Fruit fly (Drosophila melanogaster) whole organism, embryonic: Measurements from ENCODE around the gene CG34327.

Source experiments
- CG1024 ChIP-seq: fragments of 200-800 bp; sonication (Bioruptor generic); IDR thresholded peaks from 2 replicates; pipeline ENCODE4 v1.3.6; 2022; ENCODE audit warnings: missing biosample characterization, missing genetic modification characterization
- CG11085 ChIP-seq: fragments of 200-800 bp; sonication (Bioruptor generic); IDR thresholded peaks from 2 replicates; pipeline ENCODE4 v1.3.6; 2022; ENCODE audit warnings: missing biosample characterization, missing genetic modification characterization
- CG12219 ChIP-seq: fragments of 200-800 bp; sonication (Bioruptor generic); optimal IDR thresholded peaks from 3 replicates; lab custom pipeline; 2018; ENCODE audit warnings: missing biosample characterization, mild to moderate bottlenecking, missing genetic modification characterization
- CG13775 ChIP-seq: fragments of 200-800 bp; sonication (Bioruptor generic); optimal IDR thresholded peaks from 3 replicates; lab custom pipeline; 2017; ENCODE audit warnings: missing biosample characterization, mild to moderate bottlenecking, missing genetic modification characterization
- CG14860 ChIP-seq: fragments of 200-800 bp; sonication (Bioruptor generic); IDR thresholded peaks from 3 replicates; pipeline ENCODE4 v1.3.6; 2022; ENCODE audit warnings: missing biosample characterization, missing genetic modification characterization; ENCODE audit not compliant: partially characterized antibody
- CG14965 ChIP-seq: fragments of 200-800 bp; sonication (Bioruptor generic); optimal IDR thresholded peaks from 2 replicates; lab custom pipeline; 2016; ENCODE audit warnings: missing biosample characterization, missing genetic modification characterization, borderline replicate concordance
- CG1602 ChIP-seq: fragments of 200-800 bp; sonication (Bioruptor generic); optimal IDR thresholded peaks from 3 replicates; lab custom pipeline; 2016; ENCODE audit warnings: missing biosample characterization, missing genetic modification characterization
- CG2116 ChIP-seq: fragments of 200-800 bp; sonication (Bioruptor generic); optimal IDR thresholded peaks from 3 replicates; lab custom pipeline; 2018; ENCODE audit warnings: missing biosample characterization, mild to moderate bottlenecking, missing genetic modification characterization
- CG2120 ChIP-seq: fragments of 200-800 bp; sonication (Bioruptor generic); optimal IDR thresholded peaks from 3 replicates; lab custom pipeline; 2016; ENCODE audit warnings: missing biosample characterization, missing genetic modification characterization
- CG2712 ChIP-seq: fragments of 200-800 bp; optimal IDR thresholded peaks from 3 replicates; lab custom pipeline; 2019; ENCODE audit warnings: missing biosample characterization, mild to moderate bottlenecking, missing genetic modification characterization, moderate library complexity
- CG3065 ChIP-seq: fragments of 200-800 bp; sonication (Bioruptor generic); optimal IDR thresholded peaks from 2 replicates; lab custom pipeline; 2016; ENCODE audit warnings: missing biosample characterization, missing genetic modification characterization
- CG31388 ChIP-seq: fragments of 200-800 bp; sonication (Bioruptor generic); optimal IDR thresholded peaks from 2 replicates; lab custom pipeline; 2016; ENCODE audit warnings: missing biosample characterization, missing genetic modification characterization
- CG3995 ChIP-seq: fragments of 200-800 bp; sonication (Bioruptor generic); optimal IDR thresholded peaks from 3 replicates; lab custom pipeline; 2016; ENCODE audit warnings: missing biosample characterization, missing genetic modification characterization
- CG4617 ChIP-seq: fragments of 200-800 bp; sonication (Bioruptor generic); optimal IDR thresholded peaks from 3 replicates; lab custom pipeline; 2016; ENCODE audit warnings: missing biosample characterization, missing genetic modification characterization, borderline replicate concordance
- CG5953 ChIP-seq: fragments of 200-800 bp; sonication (Bioruptor generic); IDR thresholded peaks from 2 replicates; pipeline ENCODE4 v1.3.6; 2022; ENCODE audit warnings: missing biosample characterization, missing genetic modification characterization
- CG7357 ChIP-seq: fragments of 200-800 bp; sonication (Bioruptor generic); IDR thresholded peaks from 3 replicates; pipeline ENCODE4 v1.3.6; 2022; ENCODE audit warnings: missing biosample characterization, missing genetic modification characterization
- CG7556 ChIP-seq: fragments of 200-800 bp; sonication (Bioruptor generic); optimal IDR thresholded peaks from 2 replicates; lab custom pipeline; 2017; ENCODE audit warnings: missing biosample characterization, mild to moderate bottlenecking, missing genetic modification characterization
- CG9215 ChIP-seq: fragments of 200-800 bp; sonication (Bioruptor generic); IDR thresholded peaks from 2 replicates; pipeline ENCODE4 v1.3.6; 2022; ENCODE audit warnings: missing biosample characterization, missing genetic modification characterization
- CG9609 ChIP-seq: fragments of 200-800 bp; sonication (Bioruptor generic); optimal IDR thresholded peaks from 3 replicates; lab custom pipeline; 2016; ENCODE audit warnings: missing biosample characterization, missing genetic modification characterization
- CkIIα-i1 ChIP-seq: fragments of 200-800 bp; sonication (Bioruptor generic); IDR thresholded peaks from 2 replicates; pipeline ENCODE4 v1.3.6; 2022; ENCODE audit warnings: missing biosample characterization, missing genetic modification characterization
- D19B ChIP-seq: fragments of 200-800 bp; sonication (Bioruptor generic); optimal IDR thresholded peaks from 2 replicates; lab custom pipeline; 2017; ENCODE audit warnings: missing biosample characterization, mild to moderate bottlenecking, missing genetic modification characterization
- Ets65A ChIP-seq: fragments of 200-800 bp; sonication (Bioruptor generic); peaks from one replicate; lab custom pipeline; 2016; ENCODE audit warnings: missing biosample characterization, missing genetic modification characterization
- HHEX ChIP-seq: fragments of 200-800 bp; sonication (Bioruptor generic); optimal IDR thresholded peaks from 3 replicates; lab custom pipeline; 2017; ENCODE audit warnings: missing biosample characterization, mild to moderate bottlenecking, missing genetic modification characterization, missing genetic modification reagents
- HLH4C ChIP-seq: fragments of 200-800 bp; sonication (Bioruptor generic); IDR thresholded peaks from 3 replicates; pipeline ENCODE4 v1.3.6; 2022; ENCODE audit warnings: missing biosample characterization, missing genetic modification characterization; ENCODE audit not compliant: partially characterized antibody
- HLH54F ChIP-seq: fragments of 200-800 bp; sonication (Bioruptor generic); optimal IDR thresholded peaks from 3 replicates; lab custom pipeline; 2016; ENCODE audit warnings: missing biosample characterization, missing genetic modification characterization
- HmgD ChIP-seq: fragments of 200-800 bp; sonication (Bioruptor generic); optimal IDR thresholded peaks from 3 replicates; lab custom pipeline; 2016; ENCODE audit warnings: missing biosample characterization, missing genetic modification characterization
- HmgZ ChIP-seq: fragments of 200-800 bp; sonication (Bioruptor generic); optimal IDR thresholded peaks from 2 replicates; lab custom pipeline; 2018; ENCODE audit warnings: missing biosample characterization, mild to moderate bottlenecking, missing genetic modification characterization
- Hr39 ChIP-seq: fragments of >200 bp; optimal IDR thresholded peaks from 2 replicates; lab custom pipeline; 2017
- Lpt ChIP-seq: fragments of >200 bp; optimal IDR thresholded peaks from 2 replicates; lab custom pipeline; 2018; ENCODE audit warnings: missing biosample characterization, missing genetic modification characterization
- NfI ChIP-seq: fragments of 200-800 bp; sonication (Bioruptor generic); optimal IDR thresholded peaks from 3 replicates; lab custom pipeline; 2018; ENCODE audit warnings: missing biosample characterization, mild to moderate bottlenecking, missing genetic modification characterization, moderate library complexity
- Ptx1 ChIP-seq: fragments of 200-800 bp; sonication (Bioruptor generic); IDR thresholded peaks from 2 replicates; pipeline ENCODE4 v1.3.6; 2022; ENCODE audit warnings: missing biosample characterization, missing genetic modification characterization
- Scr ChIP-seq: fragments of 200-800 bp; sonication (Bioruptor generic); IDR thresholded peaks from 2 replicates; pipeline ENCODE4 v1.3.6; 2022; ENCODE audit warnings: missing biosample characterization, missing genetic modification characterization; ENCODE audit not compliant: partially characterized antibody
- Sin3A ChIP-seq: fragments of >200 bp; optimal IDR thresholded peaks from 2 replicates; lab custom pipeline; 2018
- Six4 ChIP-seq: fragments of 200-800 bp; sonication (Bioruptor generic); optimal IDR thresholded peaks from 2 replicates; lab custom pipeline; 2016; ENCODE audit warnings: missing biosample characterization, missing genetic modification characterization
- Sox102F ChIP-seq: fragments of 200-800 bp; sonication (Bioruptor generic); optimal IDR thresholded peaks from 2 replicates; lab custom pipeline; 2018; ENCODE audit warnings: missing biosample characterization, mild to moderate bottlenecking, missing genetic modification characterization, moderate library complexity
- ac ChIP-seq: fragments of 200-800 bp; sonication (Bioruptor generic); optimal IDR thresholded peaks from 3 replicates; lab custom pipeline; 2017; ENCODE audit warnings: missing biosample characterization, mild to moderate bottlenecking, missing genetic modification characterization
- bowl ChIP-seq: fragments of 200-800 bp; sonication (Bioruptor generic); IDR thresholded peaks from 2 replicates; pipeline ENCODE4 v1.3.6; 2022; ENCODE audit warnings: missing biosample characterization, missing genetic modification characterization
- cg ChIP-seq: fragments of 200-800 bp; sonication (Bioruptor generic); optimal IDR thresholded peaks from 3 replicates; lab custom pipeline; 2019; ENCODE audit warnings: missing biosample characterization, mild to moderate bottlenecking, missing genetic modification characterization, moderate library complexity
- chm ChIP-seq: fragments of 200-800 bp; sonication (Bioruptor generic); IDR thresholded peaks from 2 replicates; pipeline ENCODE4 v1.3.6; 2022; ENCODE audit warnings: missing biosample characterization, missing genetic modification characterization
- da ChIP-seq: fragments of 200-800 bp; sonication (Bioruptor generic); optimal IDR thresholded peaks from 2 replicates; lab custom pipeline; 2016; ENCODE audit warnings: missing biosample characterization, missing genetic modification characterization
- dpn ChIP-seq, 2 experiments: fragments of 200-800 bp; sonication (Bioruptor generic); optimal IDR thresholded peaks; 3 replicates each; lab custom pipeline; 2016; ENCODE audit warnings: missing biosample characterization in 2 of 2, missing genetic modification characterization in 2 of 2
- esg ChIP-seq: fragments of 200-800 bp; sonication (Bioruptor generic); conservative IDR thresholded peaks from 2 replicates; pipeline ENCODE4 v1.3.6; 2022; ENCODE audit warnings: missing biosample characterization, missing genetic modification characterization
- gfzf ChIP-seq: fragments of 200-800 bp; sonication (Bioruptor generic); optimal IDR thresholded peaks from 2 replicates; lab custom pipeline; 2016; ENCODE audit warnings: missing biosample characterization, mild to moderate bottlenecking, missing genetic modification characterization, moderate library complexity
- her ChIP-seq: fragments of 200-800 bp; sonication (Bioruptor generic); optimal IDR thresholded peaks from 2 replicates; lab custom pipeline; 2016; ENCODE audit warnings: missing biosample characterization, missing genetic modification characterization
- jumu ChIP-seq: fragments of 200-800 bp; sonication (Bioruptor generic); optimal IDR thresholded peaks from 3 replicates; lab custom pipeline; 2016; ENCODE audit warnings: missing biosample characterization, missing genetic modification characterization
- kah ChIP-seq: fragments of 200-800 bp; sonication (Bioruptor generic); optimal IDR thresholded peaks from 2 replicates; lab custom pipeline; 2018; ENCODE audit warnings: missing biosample characterization, mild to moderate bottlenecking, missing genetic modification characterization
- org-1 ChIP-seq: fragments of 200-800 bp; sonication (Bioruptor generic); optimal IDR thresholded peaks from 2 replicates; lab custom pipeline; 2017; ENCODE audit warnings: missing biosample characterization, missing genetic modification characterization
- repo ChIP-seq: fragments of 200-800 bp; sonication (Bioruptor generic); optimal IDR thresholded peaks from 2 replicates; lab custom pipeline; 2016; ENCODE audit warnings: missing biosample characterization, missing genetic modification characterization
- tna ChIP-seq: fragments of 200-800 bp; sonication (Bioruptor generic); IDR thresholded peaks from 2 replicates; pipeline ENCODE4 v1.3.6; 2022; ENCODE audit warnings: missing biosample characterization, missing genetic modification characterization; ENCODE audit not compliant: partially characterized antibody
- vfl ChIP-seq: fragments of 200-800 bp; sonication (Bioruptor generic); optimal IDR thresholded peaks from 2 replicates; lab custom pipeline; 2016; ENCODE audit warnings: missing biosample characterization, missing genetic modification characterization
- wek ChIP-seq: fragments of 200-800 bp; sonication (Bioruptor generic); optimal IDR thresholded peaks from 3 replicates; lab custom pipeline; 2018; ENCODE audit warnings: missing biosample characterization, mild to moderate bottlenecking, missing genetic modification characterization, moderate library complexity

CG34327 gene

dm6 chrX:17181264-17182198, 42.1 kb downstream of the CG34327 start (continued):
- peak; percentile 48 for TF ChIP-seq Sox102F (GFP tag; lab: Kevin White, UChicago)
- TF ChIP-seq esg (GFP tag; lab: Robert Waterston, UW): no peak
- no peak for TF ChIP-seq CG31388
- no peak for TF ChIP-seq CG7357 (GFP tag; lab: Robert Waterston, UW)
- TF ChIP-seq cg (GFP tag; lab: Kevin White, UChicago): no peak
- TF ChIP-seq CG14860 (GFP tag; lab: Robert Waterston, UW): no peak
- no peak for TF ChIP-seq her (GFP tag; lab: Kevin White, UChicago)
- peak; percentile 43; the same call in 1 of the 2 replicates for TF ChIP-seq CG1024 (GFP tag; lab: Robert Waterston, UW)
- TF ChIP-seq HmgZ (tag; lab: Kevin White, UChicago): no peak
- no peak for TF ChIP-seq CG4617
- TF ChIP-seq org-1 (GFP tag; lab: Kevin White, UChicago): no peak
- TF ChIP-seq CG5953: no peak
- TF ChIP-seq tna (GFP tag; lab: Robert Waterston, UW): no peak
- TF ChIP-seq bowl: no peak
- TF ChIP-seq Ets65A: no peak
- TF ChIP-seq dpn (GFP tag; optimal IDR thresholded peaks at IDR 0.05; lab: Kevin White, UChicago): no peak
- no peak for TF ChIP-seq Lpt
- TF ChIP-seq NfI (GFP tag; lab: Kevin White, UChicago): no peak
- no peak for TF ChIP-seq CG2116 (GFP tag; lab: Kevin White, UChicago)
- no peak for TF ChIP-seq CG12219 (GFP tag; lab: Kevin White, UChicago)
- TF ChIP-seq wek (GFP tag; lab: Kevin White, UChicago): no peak
- TF ChIP-seq ac: no peak
- no peak for TF ChIP-seq Hr39
- no peak for TF ChIP-seq Six4
- no peak for TF ChIP-seq CG7556 (GFP tag; lab: Kevin White, UChicago)
- no peak for TF ChIP-seq kah (GFP tag; lab: Kevin White, UChicago)
- TF ChIP-seq CG2120: no peak
- no peak for TF ChIP-seq CG14965
- TF ChIP-seq CG1602 (GFP tag; lab: Kevin White, UChicago): no peak
- no peak for TF ChIP-seq Scr (GFP tag; lab: Robert Waterston, UW)
- TF ChIP-seq CG3065 (GFP tag; lab: Kevin White, UChicago): no peak
- TF ChIP-seq HLH54F (GFP tag; lab: Kevin White, UChicago): no peak
- no peak for TF ChIP-seq jumu (GFP tag; lab: Kevin White, UChicago)
- TF ChIP-seq CG9609 (GFP tag; lab: Kevin White, UChicago): no peak
- peak; percentile 1 for TF ChIP-seq CG13775
- TF ChIP-seq gfzf (GFP tag; lab: Kevin White, UChicago): no peak
- no peak for TF ChIP-seq Sin3A (lab: Kevin White, UChicago)
- TF ChIP-seq CG9215 (GFP tag; lab: Robert Waterston, UW): no peak
- no peak for TF ChIP-seq HLH4C
- TF ChIP-seq CG2712 (tag; lab: Kevin White, UChicago): peak; percentile 57
- no peak for TF ChIP-seq CG11085 (GFP tag; lab: Robert Waterston, UW)
- no peak for TF ChIP-seq vfl
- TF ChIP-seq CkIIα-i1 (GFP tag; lab: Robert Waterston, UW): no peak
- no peak for TF ChIP-seq chm (GFP tag; lab: Robert Waterston, UW)
- TF ChIP-seq da: no peak
- TF ChIP-seq HmgD (GFP tag; lab: Kevin White, UChicago): no peak
- no peak for TF ChIP-seq CG3995
- no peak for TF ChIP-seq HHEX
- no peak for TF ChIP-seq D19B (GFP tag; lab: Kevin White, UChicago)
- 0 out of 2 replicates have a peak, but pooled peaks have one; percentile 27 for TF ChIP-seq Ptx1 (GFP tag; lab: Robert Waterston, UW)
- no peak for TF ChIP-seq repo (GFP tag; lab: Kevin White, UChicago)
